Worm (Caenorhabditis elegans) whole organism, young adult: ENCODE data around the gene Y39B6A.43.

Source experiments
- B0336.3 ChIP-seq: fragments of 200-800 bp; sonication (Bioruptor generic); IDR thresholded peaks from 2 replicates; pipeline ENCODE4 v1.3.6; 2022; ENCODE audit warnings: missing genetic modification characterization, missing compliant biosample characterization
- F10E7.11 ChIP-seq: sonication (generic microtip); optimal IDR thresholded peaks from 2 replicates; lab custom pipeline; 2017; ENCODE audit warnings: mild to moderate bottlenecking, missing genetic modification characterization, moderate library complexity, missing compliant biosample characterization
- F23B12.7 ChIP-seq: sonication (generic microtip); optimal IDR thresholded peaks from 2 replicates; lab custom pipeline; 2017; ENCODE audit warnings: missing genetic modification characterization, mild to moderate bottlenecking, missing compliant biosample characterization, antibody characterized with exemption, moderate library complexity; ENCODE audit not compliant: insufficient read depth
- F33H1.4 ChIP-seq: fragments of 200-800 bp; sonication (Bioruptor generic); IDR thresholded peaks from 2 replicates; pipeline ENCODE4 v1.3.6; 2022; ENCODE audit warnings: missing genetic modification reagents, missing genetic modification characterization, missing compliant biosample characterization
- F49E8.2 ChIP-seq: sonication (generic microtip); optimal IDR thresholded peaks from 3 replicates; lab custom pipeline; 2017; ENCODE audit warnings: missing genetic modification characterization, mild to moderate bottlenecking, missing compliant biosample characterization, antibody characterized with exemption, moderate library complexity; ENCODE audit not compliant: insufficient read depth
- F52B5.7 ChIP-seq: sonication (generic microtip); optimal IDR thresholded peaks from 2 replicates; lab custom pipeline; 2016; ENCODE audit warnings: mild to moderate bottlenecking, missing genetic modification characterization, missing compliant biosample characterization
- F55B11.4 ChIP-seq: sonication (generic microtip); optimal IDR thresholded peaks from 2 replicates; lab custom pipeline; 2016; ENCODE audit warnings: missing compliant biosample characterization, missing genetic modification characterization, borderline replicate concordance; ENCODE audit not compliant: insufficient read depth
- F57C9.4 ChIP-seq: sonication (generic microtip); optimal IDR thresholded peaks from 2 replicates; lab custom pipeline; 2017; ENCODE audit warnings: mild to moderate bottlenecking, missing genetic modification characterization, missing compliant biosample characterization
- K11D2.4 ChIP-seq: fragments of 200-800 bp; sonication (Bioruptor generic); IDR thresholded peaks from 2 replicates; pipeline ENCODE4 v1.3.6; 2022; ENCODE audit warnings: missing genetic modification reagents, missing genetic modification characterization, missing compliant biosample characterization
- K12H6.12 ChIP-seq: fragments of 200-800 bp; sonication (Bioruptor generic); optimal IDR thresholded peaks from 2 replicates; lab custom pipeline; 2018; ENCODE audit warnings: mild to moderate bottlenecking, missing genetic modification characterization, missing compliant biosample characterization
- T07F8.4 ChIP-seq: sonication (generic microtip); optimal IDR thresholded peaks from 2 replicates; lab custom pipeline; 2016; ENCODE audit warnings: mild to moderate bottlenecking, missing genetic modification characterization, moderate library complexity, missing compliant biosample characterization
- Y53G8AR.9 ChIP-seq: fragments of 200-800 bp; sonication (Bioruptor generic); conservative IDR thresholded peaks from 2 replicates; pipeline ENCODE4 v1.3.6; 2022; ENCODE audit warnings: missing genetic modification reagents, missing genetic modification characterization, missing compliant biosample characterization
- Y67H2A.10 ChIP-seq: fragments of 200-800 bp; sonication (Bioruptor generic); conservative IDR thresholded peaks from 2 replicates; pipeline ENCODE4 v1.3.6; 2022; ENCODE audit warnings: missing genetic modification reagents, missing genetic modification characterization, missing compliant biosample characterization
- Y95B8A.8 ChIP-seq: fragments of 200-800 bp; sonication (Bioruptor generic); IDR thresholded peaks from 2 replicates; pipeline ENCODE4 v1.3.6; 2022; ENCODE audit warnings: missing genetic modification reagents, missing genetic modification characterization, missing compliant biosample characterization
- akir-1 ChIP-seq: fragments of 200-800 bp; sonication (Bioruptor generic); optimal IDR thresholded peaks from 2 replicates; lab custom pipeline; 2018; ENCODE audit warnings: mild to moderate bottlenecking, missing genetic modification characterization, moderate library complexity, missing compliant biosample characterization
- aptf-3 ChIP-seq: fragments of 200-800 bp; sonication (Bioruptor generic); IDR thresholded peaks from 2 replicates; pipeline ENCODE4 v1.3.6; 2022; ENCODE audit warnings: missing genetic modification characterization, missing compliant biosample characterization
- athp-1 ChIP-seq: sonication (generic microtip); optimal IDR thresholded peaks from 2 replicates; lab custom pipeline; 2017; ENCODE audit warnings: mild to moderate bottlenecking, missing genetic modification characterization, missing compliant biosample characterization
- attf-6 ChIP-seq: fragments of 200-800 bp; sonication (Bioruptor generic); IDR thresholded peaks from 2 replicates; pipeline ENCODE4 v1.3.6; 2022; ENCODE audit warnings: missing genetic modification reagents, missing genetic modification characterization, missing compliant biosample characterization
- bed-1 ChIP-seq: fragments of 200-800 bp; sonication (Bioruptor generic); IDR thresholded peaks from 2 replicates; pipeline ENCODE4 v1.3.6; 2022; ENCODE audit warnings: missing genetic modification reagents, missing genetic modification characterization, missing compliant biosample characterization
- ceh-58 ChIP-seq: fragments of 200-800 bp; sonication (Bioruptor generic); IDR thresholded peaks from 2 replicates; pipeline ENCODE4 v1.3.6; 2022; ENCODE audit warnings: missing genetic modification characterization, missing compliant biosample characterization
- chd-7 ChIP-seq: sonication (generic microtip); optimal IDR thresholded peaks from 2 replicates; lab custom pipeline; 2016; ENCODE audit warnings: mild to moderate bottlenecking, missing genetic modification characterization, moderate library complexity, missing compliant biosample characterization
- dox-1 ChIP-seq: fragments of 200-800 bp; sonication (Bioruptor generic); IDR thresholded peaks from 2 replicates; pipeline ENCODE4 v1.3.6; 2022; ENCODE audit warnings: missing genetic modification reagents, missing genetic modification characterization, missing compliant biosample characterization
- dpl-1 ChIP-seq: fragments of 150-350 bp; optimal IDR thresholded peaks from 2 replicates; lab custom pipeline; 2014; ENCODE audit warnings: missing biosample characterization, missing genetic modification reagents, missing genetic modification characterization
- egl-18 ChIP-seq: fragments of 200-800 bp; sonication (Bioruptor generic); IDR thresholded peaks from 2 replicates; pipeline ENCODE4 v1.3.6; 2022; ENCODE audit warnings: missing genetic modification reagents, missing genetic modification characterization, missing compliant biosample characterization
- fkh-3 ChIP-seq: sonication (generic microtip); optimal IDR thresholded peaks from 2 replicates; lab custom pipeline; 2016; ENCODE audit warnings: mild to moderate bottlenecking, missing genetic modification characterization, missing compliant biosample characterization
- him-1 ChIP-seq: sonication (generic microtip); optimal IDR thresholded peaks from 2 replicates; lab custom pipeline; 2016; ENCODE audit warnings: missing genotype, missing genetic modification reagents, missing genetic modification characterization, missing compliant biosample characterization
- hlh-26 ChIP-seq: fragments of 200-800 bp; sonication (Bioruptor generic); conservative IDR thresholded peaks from 2 replicates; pipeline ENCODE4 v1.3.6; 2022; ENCODE audit warnings: missing genetic modification reagents, missing genetic modification characterization, missing compliant biosample characterization
- hmg-20 ChIP-seq: fragments of 200-800 bp; sonication (Bioruptor generic); IDR thresholded peaks from 2 replicates; pipeline ENCODE4 v1.3.6; 2022; ENCODE audit warnings: missing genetic modification reagents, missing genetic modification characterization, missing compliant biosample characterization
- hsf-1 ChIP-seq: fragments of 200-800 bp; sonication (Bioruptor generic); IDR thresholded peaks from 2 replicates; pipeline ENCODE4 v1.3.6; 2022; ENCODE audit warnings: missing genetic modification reagents, missing genetic modification characterization, missing compliant biosample characterization
- lag-1 ChIP-seq: fragments of 200-800 bp; sonication (Bioruptor generic); IDR thresholded peaks from 2 replicates; pipeline ENCODE4 v1.3.6; 2022; ENCODE audit warnings: missing genetic modification reagents, missing genetic modification characterization, missing compliant biosample characterization
- let-526 ChIP-seq: fragments of 200-800 bp; sonication (Bioruptor generic); IDR thresholded peaks from 2 replicates; pipeline ENCODE4 v1.3.6; 2022; ENCODE audit warnings: missing genetic modification reagents, missing genetic modification characterization, missing compliant biosample characterization
- let-607 ChIP-seq, 2 experiments: fragments of 200-800 bp in 1 of 2; sonication (Bioruptor generic) in 1 of 2; sonication (generic microtip) in 1 of 2; optimal IDR thresholded peaks; 2 replicates each; lab custom pipeline; 2016 to 2018; ENCODE audit warnings: mild to moderate bottlenecking in 2 of 2, missing compliant biosample characterization in 2 of 2, missing genetic modification characterization in 2 of 2, moderate library complexity in 2 of 2, missing genotype in 1 of 2
- lin-54 ChIP-seq: fragments of 200-800 bp; sonication (Bioruptor generic); optimal IDR thresholded peaks from 2 replicates; lab custom pipeline; 2018; ENCODE audit warnings: mild to moderate bottlenecking, missing genetic modification characterization, missing compliant biosample characterization
- lir-1 ChIP-seq: fragments of 200-800 bp; sonication (Bioruptor generic); conservative IDR thresholded peaks from 2 replicates; pipeline ENCODE4 v1.3.6; 2022; ENCODE audit warnings: missing genetic modification reagents, missing genetic modification characterization, missing compliant biosample characterization
- mes-4 ChIP-seq: sonication (generic microtip); optimal IDR thresholded peaks from 2 replicates; lab custom pipeline; 2016; ENCODE audit warnings: missing genotype, missing genetic modification characterization, missing compliant biosample characterization
- nhr-120 ChIP-seq: fragments of 200-800 bp; sonication (Bioruptor generic); IDR thresholded peaks from 2 replicates; pipeline ENCODE4 v1.3.6; 2022; ENCODE audit warnings: missing genetic modification characterization, missing compliant biosample characterization
- nhr-179 ChIP-seq: sonication (generic microtip); optimal IDR thresholded peaks from 2 replicates; lab custom pipeline; 2016; ENCODE audit warnings: mild to moderate bottlenecking, missing genetic modification characterization, missing compliant biosample characterization
- pha-4 ChIP-seq: fragments of 150-350 bp; sonication (generic microtip); optimal IDR thresholded peaks from 2 replicates; lab custom pipeline; 2014; ENCODE audit warnings: missing biosample characterization, missing genetic modification reagents, missing genetic modification characterization
- rec-8 ChIP-seq, 2 experiments: sonication (generic microtip); optimal IDR thresholded peaks; 2 replicates each; lab custom pipeline; 2016; ENCODE audit warnings: mild to moderate bottlenecking in 2 of 2, missing genetic modification characterization in 2 of 2, missing genetic modification reagents in 2 of 2, missing genotype in 2 of 2, missing biosample characterization in 1 of 2, missing compliant biosample characterization in 1 of 2, moderate library complexity in 1 of 2
- sea-2 ChIP-seq: fragments of 200-800 bp; sonication (Bioruptor generic); IDR thresholded peaks from 2 replicates; pipeline ENCODE4 v1.3.6; 2022; ENCODE audit warnings: missing genetic modification characterization, missing compliant biosample characterization
- snpc-4 ChIP-seq, 5 experiments: fragments of 150-350 bp in 1 of 5; sonication (generic microtip) in 4 of 5; optimal IDR thresholded peaks; 2 replicates each; lab custom pipeline; 2014 to 2018; ENCODE audit warnings: missing genetic modification characterization in 5 of 5, missing biosample characterization in 3 of 5, antibody characterized with exemption in 2 of 5, mild to moderate bottlenecking in 2 of 5, missing compliant biosample characterization in 2 of 5, missing genotype in 2 of 5, moderate library complexity in 2 of 5, missing genetic modification reagents in 1 of 5
- tbp1 ChIP-seq: fragments of 200-800 bp; sonication (Bioruptor generic); optimal IDR thresholded peaks from 2 replicates; lab custom pipeline; 2018; ENCODE audit warnings: mild to moderate bottlenecking, missing genetic modification characterization, missing compliant biosample characterization
- tbx-9 ChIP-seq: sonication (generic microtip); optimal IDR thresholded peaks from 2 replicates; lab custom pipeline; 2016; ENCODE audit warnings: borderline replicate concordance, missing genetic modification characterization, inconsistent platforms, missing compliant biosample characterization
- unc-130 ChIP-seq: sonication (generic microtip); optimal IDR thresholded peaks from 2 replicates; lab custom pipeline; 2016; ENCODE audit warnings: missing genetic modification reagents, missing genetic modification characterization, missing compliant biosample characterization
- unc-62 ChIP-seq: fragments of 150-350 bp; optimal IDR thresholded peaks from 2 replicates; lab custom pipeline; 2014; ENCODE audit warnings: missing biosample characterization, missing genetic modification reagents, missing genetic modification characterization
- zfh-2 ChIP-seq: fragments of 200-800 bp; sonication (Bioruptor generic); conservative IDR thresholded peaks from 2 replicates; pipeline ENCODE4 v1.3.6; 2022; ENCODE audit warnings: missing genetic modification reagents, missing genetic modification characterization, missing compliant biosample characterization
- ztf-26 ChIP-seq: sonication (generic microtip); optimal IDR thresholded peaks from 2 replicates; lab custom pipeline; 2017; ENCODE audit warnings: missing genetic modification characterization, missing compliant biosample characterization

Gene Y39B6A.43

ce11 chrV:18980980-18981529, 13.4 kb upstream of the Y39B6A.43 start, which contains the start of the genes mrps-35 and sws-1:
Gene mrps-35, plus strand, starts transcription at chrV:18981306.
Gene sws-1, minus strand, starts transcription at chrV:18981479.
- TF ChIP-seq nhr-120 (GFP tag; lab: Robert Waterston, UW) = no peak
- TF ChIP-seq F33H1.4 (GFP tag; lab: Robert Waterston, UW) = peak; percentile 41; the same call in 1 of the 2 replicates
- TF ChIP-seq dpl-1 (GFP tag; lab: Kevin White, UChicago) = peak; percentile 59
- peak in 1 of 2 experiments; percentile 53 for TF ChIP-seq let-607 (tag; optimal IDR thresholded peaks at IDR 0.05; lab: Kevin White, UChicago)
- no peak for TF ChIP-seq F10E7.11
- no peak for TF ChIP-seq F49E8.2 (tag; lab: Kevin White, UChicago)
- peak; percentile 78 for TF ChIP-seq dox-1 (GFP tag; lab: Robert Waterston, UW)
- peak; percentile 89 for TF ChIP-seq K12H6.12 (tag; lab: Kevin White, UChicago)
- peak; percentile 11 to 71 for TF ChIP-seq rec-8 (tag; optimal IDR thresholded peaks at IDR 0.05; lab: Kevin White, UChicago)
- no peak for TF ChIP-seq ztf-26 (tag; lab: Kevin White, UChicago)
- TF ChIP-seq attf-6 = no peak
- TF ChIP-seq pha-4 (tag; lab: Kevin White, UChicago) = no peak
- no peak for TF ChIP-seq nhr-179 (tag; lab: Kevin White, UChicago)
- TF ChIP-seq ceh-58 (GFP tag; lab: Robert Waterston, UW) = no peak
- TF ChIP-seq F23B12.7 (tag; lab: Kevin White, UChicago) = no peak
- TF ChIP-seq F57C9.4 (tag; lab: Kevin White, UChicago) = peak; percentile 37
- no peak for TF ChIP-seq chd-7 (tag; lab: Kevin White, UChicago)
- no peak for TF ChIP-seq unc-62 (GFP tag; lab: Kevin White, UChicago)
- no peak for TF ChIP-seq F55B11.4 (tag; lab: Kevin White, UChicago)
- peak; percentile 20; the same call in 1 of the 2 replicates for TF ChIP-seq lir-1 (GFP tag; lab: Robert Waterston, UW)
- TF ChIP-seq Y53G8AR.9 (GFP tag; lab: Robert Waterston, UW) = no peak
- TF ChIP-seq snpc-4 (GFP tag; optimal IDR thresholded peaks at IDR 0.05; lab: Kevin White, UChicago) = no peak
- peak in 3 of 4 experiments; percentile 4 to 39 (median 19) for TF ChIP-seq snpc-4 (tag; optimal IDR thresholded peaks at IDR 0.05; lab: Kevin White, UChicago)
- 0 out of 2 replicates have a peak, but pooled peaks have one; percentile 16 for TF ChIP-seq sea-2 (GFP tag; lab: Robert Waterston, UW)
- no peak for TF ChIP-seq fkh-3 (tag; lab: Kevin White, UChicago)
- no peak for TF ChIP-seq hmg-20 (GFP tag; lab: Robert Waterston, UW)
- TF ChIP-seq zfh-2 = no peak
- TF ChIP-seq akir-1 (GFP tag; lab: Kevin White, UChicago) = no peak
- no peak for TF ChIP-seq bed-1 (GFP tag; lab: Robert Waterston, UW)
- peak; percentile 21 for TF ChIP-seq him-1 (tag; lab: Kevin White, UChicago)
- TF ChIP-seq Y95B8A.8 (GFP tag; lab: Robert Waterston, UW) = 0 out of 2 replicates have a peak, but pooled peaks have one; percentile 33
- TF ChIP-seq Y67H2A.10 (GFP tag; lab: Robert Waterston, UW) = no peak; the same call in 1 of the 2 replicates
- TF ChIP-seq T07F8.4 = no peak
- TF ChIP-seq F52B5.7 (tag; lab: Kevin White, UChicago) = no peak
- TF ChIP-seq lag-1 = no peak
- 0 out of 2 replicates have a peak, but pooled peaks have one; percentile 45 for TF ChIP-seq let-526 (GFP tag; lab: Robert Waterston, UW)
- no peak for TF ChIP-seq egl-18 (GFP tag; lab: Robert Waterston, UW)
- TF ChIP-seq athp-1 (tag; lab: Kevin White, UChicago) = peak; percentile 11
- TF ChIP-seq tbp1 = peak; percentile 34
- no peak for TF ChIP-seq mes-4
- TF ChIP-seq tbx-9 (tag; lab: Kevin White, UChicago) = no peak
- TF ChIP-seq hsf-1 = 0 out of 2 replicates have a peak, but pooled peaks have one; percentile 42
- peak; percentile 84 for TF ChIP-seq lin-54
- TF ChIP-seq hlh-26 = no peak
- 0 out of 2 replicates have a peak, but pooled peaks have one; percentile 48 for TF ChIP-seq K11D2.4 (GFP tag; lab: Robert Waterston, UW)
- TF ChIP-seq unc-130 (GFP tag; lab: Kevin White, UChicago) = peak; percentile 58
- no peak for TF ChIP-seq aptf-3
- no peak for TF ChIP-seq B0336.3
